Fruit fly (Drosophila melanogaster) whole organism, wandering third instar larva: ENCODE data around the gene CG8319.
A peak's percentile ranks its signal among the peaks of the same experiment; 100 is the strongest.

Source experiments
- Abd-B ChIP-seq: fragments of >200 bp; optimal IDR thresholded peaks from 2 replicates; lab custom pipeline; 2017; ENCODE audit warnings: missing biosample characterization, missing genetic modification characterization
- CG32264 ChIP-seq: fragments of 200-800 bp; sonication (Bioruptor generic); optimal IDR thresholded peaks from 2 replicates; lab custom pipeline; 2016; ENCODE audit warnings: missing biosample characterization, missing genetic modification characterization
- CG9705 ChIP-seq: fragments of 200-800 bp; sonication (Bioruptor generic); optimal IDR thresholded peaks from 2 replicates; lab custom pipeline; 2018; ENCODE audit warnings: missing biosample characterization, mild to moderate bottlenecking, missing genetic modification characterization
- CrebA ChIP-seq: fragments of 200-800 bp; sonication (Bioruptor generic); optimal IDR thresholded peaks from 2 replicates; lab custom pipeline; 2016; ENCODE audit warnings: missing biosample characterization, mild to moderate bottlenecking, missing genetic modification characterization, borderline replicate concordance
- Dfd ChIP-seq: fragments of >200 bp; optimal IDR thresholded peaks from 2 replicates; lab custom pipeline; 2017; ENCODE audit warnings: missing biosample characterization, missing genetic modification characterization
- Dif ChIP-seq: fragments of 200-275, 200-300 bp; sonication (Bioruptor generic); optimal IDR thresholded peaks from 2 replicates; lab custom pipeline; 2018; ENCODE audit warnings: missing biosample characterization, missing genetic modification characterization; ENCODE audit not compliant: partially characterized antibody
- GATAd ChIP-seq: sonication (Bioruptor generic); optimal IDR thresholded peaks from 2 replicates; lab custom pipeline; 2016; ENCODE audit warnings: missing biosample characterization, missing genetic modification characterization
- HLH106 ChIP-seq: fragments of 200-800 bp; optimal IDR thresholded peaks from 3 replicates; lab custom pipeline; 2019; ENCODE audit warnings: missing biosample characterization, mild to moderate bottlenecking, missing genetic modification characterization, moderate library complexity
- Hnf4 ChIP-seq: fragments of 200-800 bp; sonication (Bioruptor generic); optimal IDR thresholded peaks from 2 replicates; lab custom pipeline; 2016; ENCODE audit warnings: missing biosample characterization, mild to moderate bottlenecking, missing genetic modification characterization
- Hr78 ChIP-seq: fragments of >200 bp; optimal IDR thresholded peaks from 2 replicates; lab custom pipeline; 2017; ENCODE audit warnings: missing biosample characterization, missing genetic modification characterization
- Hr83 ChIP-seq: fragments of 200-300 bp; sonication (Bioruptor generic); optimal IDR thresholded peaks from 2 replicates; lab custom pipeline; 2016; ENCODE audit warnings: missing biosample characterization, mild to moderate bottlenecking, missing genetic modification characterization, moderate library complexity; ENCODE audit not compliant: poor library complexity, severe bottlenecking
- Jra ChIP-seq: sonication (Bioruptor generic); optimal IDR thresholded peaks from 2 replicates; lab custom pipeline; 2016; ENCODE audit warnings: missing biosample characterization, missing genetic modification characterization
- Mio ChIP-seq: sonication (Bioruptor generic); optimal IDR thresholded peaks from 2 replicates; lab custom pipeline; 2016; ENCODE audit warnings: missing biosample characterization, missing genetic modification characterization
- Myc ChIP-seq: fragments of >200 bp; optimal IDR thresholded peaks from 2 replicates; lab custom pipeline; 2017
- N ChIP-seq: fragments of >200 bp; optimal IDR thresholded peaks from 2 replicates; lab custom pipeline; 2018; ENCODE audit warnings: missing biosample characterization, missing external identifiers, missing genetic modification characterization
- OdsH ChIP-seq: fragments of 200-800 bp; sonication (Bioruptor generic); optimal IDR thresholded peaks from 2 replicates; lab custom pipeline; 2016; ENCODE audit warnings: missing biosample characterization, mild to moderate bottlenecking, missing genetic modification characterization
- Rel ChIP-seq, 2 experiments: fragments of 200-800 bp; sonication (Bioruptor generic) in 1 of 2; optimal IDR thresholded peaks; 2 replicates in 1 of 2; 3 replicates in 1 of 2; lab custom pipeline; 2016 to 2019; ENCODE audit warnings: mild to moderate bottlenecking in 2 of 2, missing biosample characterization in 2 of 2, missing genetic modification characterization in 2 of 2, moderate library complexity in 1 of 2
- Sp1 ChIP-seq: fragments of 200-800 bp; sonication (Bioruptor generic); optimal IDR thresholded peaks from 3 replicates; lab custom pipeline; 2019; ENCODE audit warnings: missing biosample characterization, mild to moderate bottlenecking, missing genetic modification characterization, moderate library complexity
- Vsx2 ChIP-seq: fragments of 200-300, 225-300 bp; sonication (Bioruptor generic); optimal IDR thresholded peaks from 2 replicates; lab custom pipeline; 2018; ENCODE audit warnings: missing biosample characterization, missing genetic modification characterization; ENCODE audit not compliant: partially characterized antibody
- br ChIP-seq: fragments of 200-800 bp; sonication (Bioruptor generic); optimal IDR thresholded peaks from 2 replicates; lab custom pipeline; 2016; ENCODE audit warnings: missing biosample characterization, missing genetic modification characterization
- brk ChIP-seq: fragments of 200-800 bp; sonication (Bioruptor generic); optimal IDR thresholded peaks from 2 replicates; lab custom pipeline; 2016; ENCODE audit warnings: missing biosample characterization, mild to moderate bottlenecking, missing genetic modification characterization
- dl ChIP-seq, 2 experiments: fragments of 175-275, 200-275 bp in 1 of 2; fragments of 200-275 bp in 1 of 2; sonication (Bioruptor generic); optimal IDR thresholded peaks; lab custom pipeline; 2018; ENCODE audit warnings: mild to moderate bottlenecking in 2 of 2, missing biosample characterization in 2 of 2, missing genetic modification characterization in 2 of 2, moderate library complexity in 2 of 2; ENCODE audit not compliant: partially characterized antibody in 2 of 2, insufficient read depth in 1 of 2
- dmrt93B ChIP-seq: fragments of 200-800 bp; sonication (Bioruptor generic); optimal IDR thresholded peaks from 2 replicates; lab custom pipeline; 2018; ENCODE audit warnings: missing biosample characterization, mild to moderate bottlenecking, missing genetic modification characterization
- dsf ChIP-seq: sonication (Bioruptor generic); optimal IDR thresholded peaks from 2 replicates; lab custom pipeline; 2016; ENCODE audit warnings: missing biosample characterization, missing genetic modification characterization, borderline replicate concordance
- ey ChIP-seq: fragments of 200-800 bp; sonication (Bioruptor generic); optimal IDR thresholded peaks from 2 replicates; lab custom pipeline; 2016; ENCODE audit warnings: missing biosample characterization, missing genetic modification characterization
- foxo ChIP-seq, 2 experiments: fragments of 200-800 bp; sonication (Bioruptor generic); optimal IDR thresholded peaks; 2 replicates in 1 of 2; 3 replicates in 1 of 2; lab custom pipeline; 2016 to 2017; ENCODE audit warnings: missing biosample characterization in 2 of 2, missing genetic modification characterization in 2 of 2
- fru ChIP-seq: fragments of 200-800 bp; sonication (Bioruptor generic); optimal IDR thresholded peaks from 3 replicates; lab custom pipeline; 2016; ENCODE audit warnings: missing biosample characterization, mild to moderate bottlenecking, missing genetic modification characterization
- h ChIP-seq: fragments of 200-800 bp; sonication (Bioruptor generic); optimal IDR thresholded peaks from 3 replicates; lab custom pipeline; 2016; ENCODE audit warnings: missing biosample characterization, mild to moderate bottlenecking, missing genetic modification characterization
- jim ChIP-seq: fragments of 175-275, 200-325 bp; sonication (Bioruptor generic); optimal IDR thresholded peaks from 2 replicates; lab custom pipeline; 2016; ENCODE audit warnings: missing biosample characterization, mild to moderate bottlenecking, missing genetic modification characterization
- lola ChIP-seq: fragments of >200 bp; optimal IDR thresholded peaks from 2 replicates; lab custom pipeline; 2017; ENCODE audit warnings: missing biosample characterization, missing genetic modification characterization
- pan ChIP-seq: fragments of >200 bp; optimal IDR thresholded peaks from 2 replicates; lab custom pipeline; 2017
- psq ChIP-seq: fragments of 200-800 bp; sonication (Bioruptor generic); optimal IDR thresholded peaks from 3 replicates; lab custom pipeline; 2017; ENCODE audit warnings: missing biosample characterization, mild to moderate bottlenecking, missing genetic modification characterization, moderate library complexity
- rgr ChIP-seq: fragments of 200-800 bp; sonication (Bioruptor generic); optimal IDR thresholded peaks from 3 replicates; lab custom pipeline; 2016; ENCODE audit warnings: missing biosample characterization, mild to moderate bottlenecking, missing genetic modification characterization
- sage ChIP-seq: fragments of 200-800 bp; sonication (Bioruptor generic); optimal IDR thresholded peaks from 2 replicates; lab custom pipeline; 2016; ENCODE audit warnings: missing biosample characterization, mild to moderate bottlenecking, missing genetic modification characterization
- sv ChIP-seq: fragments of 200-800 bp; sonication (Bioruptor generic); optimal IDR thresholded peaks from 3 replicates; lab custom pipeline; 2016; ENCODE audit warnings: missing biosample characterization, missing genetic modification characterization
- tai ChIP-seq: sonication (Bioruptor generic); optimal IDR thresholded peaks from 2 replicates; lab custom pipeline; 2016; ENCODE audit warnings: missing biosample characterization, missing genetic modification characterization
- usp ChIP-seq: fragments of >200 bp; optimal IDR thresholded peaks from 2 replicates; lab custom pipeline; 2017; ENCODE audit warnings: missing biosample characterization, missing genetic modification characterization
- woc ChIP-seq: sonication (Bioruptor generic); optimal IDR thresholded peaks from 2 replicates; lab custom pipeline; 2016; ENCODE audit warnings: missing biosample characterization, mild to moderate bottlenecking, missing genetic modification characterization

The CG8319 gene

DNA sequence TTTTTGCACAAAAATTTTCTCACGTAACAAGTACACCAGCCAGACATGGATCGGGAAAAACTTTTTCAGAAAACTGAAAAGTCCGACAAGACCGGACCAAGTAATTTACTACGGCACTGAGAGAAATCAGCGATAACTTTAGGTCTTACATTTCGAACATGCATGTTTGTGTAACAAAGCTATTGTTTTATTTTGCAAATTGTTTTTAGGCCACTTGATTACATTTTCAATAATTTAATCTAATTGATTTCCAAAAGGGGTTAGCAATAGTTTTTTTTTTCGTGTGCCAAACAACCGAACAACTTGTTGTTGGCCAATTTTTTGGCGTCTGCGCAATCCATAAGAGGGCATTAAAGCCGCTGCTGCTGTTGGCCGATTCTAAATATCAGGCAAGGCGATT is 14.0 kb upstream of the CG8319 start:
- TF ChIP-seq Dif (GFP tag; lab: Kevin White, UChicago) (no peak), CG9705 (no peak), tai (peak; percentile 55), pan (no peak), woc (GFP tag; lab: Kevin White, UChicago) (peak; percentile 71), foxo (GFP tag; optimal IDR thresholded peaks at IDR 0.05; lab: Kevin White, UChicago) (peak; percentile 9 to 89), CrebA (GFP tag; lab: Kevin White, UChicago) (peak; percentile 26), Sp1 (peak; percentile 74), Myc (no peak), Hnf4 (peak; percentile 86), fru (GFP tag; lab: Kevin White, UChicago) (peak; percentile 92), h (GFP tag; lab: Kevin White, UChicago) (peak; percentile 88), jim (GFP tag; lab: Kevin White, UChicago) (no peak), sage (GFP tag; lab: Kevin White, UChicago) (peak; percentile 65), Rel (GFP tag; optimal IDR thresholded peaks at IDR 0.05; lab: Kevin White, UChicago) (peak; percentile 77), Rel (tag; optimal IDR thresholded peaks at IDR 0.05; lab: Kevin White, UChicago) (no peak), CG32264 (GFP tag; lab: Kevin White, UChicago) (peak; percentile 70), GATAd (GFP tag; lab: Kevin White, UChicago) (no peak), brk (GFP tag; lab: Kevin White, UChicago) (peak; percentile 48), Hr78 (GFP tag; lab: Kevin White, UChicago) (no peak), dl (GFP tag; optimal IDR thresholded peaks at IDR 0.05; lab: Kevin White, UChicago; ENCODE audit: insufficient read depth in 1 of 2, partially characterized antibody in 2 of 2) (no peak), OdsH (peak; percentile 81), N (no peak), dsf (GFP tag; lab: Kevin White, UChicago) (no peak), Mio (GFP tag; lab: Kevin White, UChicago) (no peak), Abd-B (GFP tag; lab: Kevin White, UChicago) (no peak), Jra (GFP tag; lab: Kevin White, UChicago) (peak; percentile 18), sv (peak; percentile 3), HLH106 (tag; lab: Kevin White, UChicago) (peak; percentile 68), Hr83 (GFP tag; lab: Kevin White, UChicago) (no peak), dmrt93B (GFP tag; lab: Kevin White, UChicago) (peak; percentile 63), psq (GFP tag; lab: Kevin White, UChicago) (peak; percentile 72), lola (GFP tag; lab: Kevin White, UChicago) (no peak), Dfd (GFP tag; lab: Kevin White, UChicago) (no peak), rgr (GFP tag; lab: Kevin White, UChicago) (peak; percentile 84), Vsx2 (GFP tag; lab: Kevin White, UChicago) (no peak), br (GFP tag; lab: Kevin White, UChicago) (peak; percentile 88), usp (GFP tag; lab: Kevin White, UChicago) (no peak), ey (GFP tag; lab: Kevin White, UChicago) (peak; percentile 87)
- TF ChIP-seq, all 38 proteins: peak for 21

DNA sequence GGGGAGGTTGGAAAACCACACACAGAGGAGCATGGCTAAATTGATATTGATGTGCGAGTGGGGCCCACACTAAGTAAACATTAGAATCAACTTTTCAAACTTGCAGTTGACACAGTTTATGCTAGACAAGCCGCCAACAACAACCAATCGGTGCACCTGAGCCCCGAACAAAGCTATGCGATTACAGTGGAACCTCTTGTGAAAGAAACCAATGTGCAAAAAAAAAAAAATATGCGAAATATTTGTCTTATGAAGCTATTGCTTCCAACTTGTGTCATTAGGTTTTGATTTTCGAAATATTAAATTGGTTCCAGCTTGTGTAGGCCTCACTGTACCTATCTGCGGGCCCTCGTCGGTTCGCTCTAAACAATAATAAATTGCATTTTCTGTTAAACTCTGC is 8.8 kb upstream of the CG8319 start:
- TF ChIP-seq Dif (GFP tag; lab: Kevin White, UChicago): no peak
- peak; percentile 32 for TF ChIP-seq rgr (GFP tag; lab: Kevin White, UChicago)
- TF ChIP-seq dmrt93B (GFP tag; lab: Kevin White, UChicago): peak; percentile 44
- TF ChIP-seq dsf (GFP tag; lab: Kevin White, UChicago): no peak
- TF ChIP-seq lola (GFP tag; lab: Kevin White, UChicago): no peak
- TF ChIP-seq OdsH: peak; percentile 24
- TF ChIP-seq Hr78 (GFP tag; lab: Kevin White, UChicago): no peak
- TF ChIP-seq GATAd (GFP tag; lab: Kevin White, UChicago): no peak
- TF ChIP-seq Hnf4: peak; percentile 46
- TF ChIP-seq pan: no peak
- TF ChIP-seq sage (GFP tag; lab: Kevin White, UChicago): no peak
- TF ChIP-seq N: no peak
- peak in 1 of 2 experiments; percentile 61 for TF ChIP-seq foxo (GFP tag; optimal IDR thresholded peaks at IDR 0.05; lab: Kevin White, UChicago)
- peak; percentile 48 for TF ChIP-seq HLH106 (tag; lab: Kevin White, UChicago)
- peak; percentile 7 for TF ChIP-seq sv
- TF ChIP-seq Vsx2 (GFP tag; lab: Kevin White, UChicago): no peak
- TF ChIP-seq Dfd (GFP tag; lab: Kevin White, UChicago): no peak
- TF ChIP-seq h (GFP tag; lab: Kevin White, UChicago): peak; percentile 57
- TF ChIP-seq psq (GFP tag; lab: Kevin White, UChicago): no peak
- peak; percentile 48 for TF ChIP-seq fru (GFP tag; lab: Kevin White, UChicago)
- TF ChIP-seq CG32264 (GFP tag; lab: Kevin White, UChicago): no peak
- TF ChIP-seq CG9705: no peak
- TF ChIP-seq ey (GFP tag; lab: Kevin White, UChicago): peak; percentile 55
- peak; percentile 44 for TF ChIP-seq br (GFP tag; lab: Kevin White, UChicago)
- TF ChIP-seq Sp1: no peak
